Fruit fly (Drosophila melanogaster) whole organism, pupa: ENCODE measurements around the gene aay.
A peak's percentile ranks its signal among the peaks of the same experiment; 100 is the strongest.

Experiments
- CG10348 ChIP-seq: fragments of 200-800 bp; sonication (Bioruptor generic); IDR thresholded peaks from 2 replicates; pipeline ENCODE4 v1.3.6; 2022; ENCODE audit warnings: missing biosample characterization, missing genetic modification characterization
- CG12605 ChIP-seq: fragments of 200-800 bp; sonication (Bioruptor generic); IDR thresholded peaks from 2 replicates; pipeline ENCODE4 v1.3.6; 2022; ENCODE audit warnings: missing biosample characterization, missing genetic modification characterization
- CG13204 ChIP-seq: fragments of 200-800 bp; sonication (Bioruptor generic); optimal IDR thresholded peaks from 2 replicates; lab custom pipeline; 2018; ENCODE audit warnings: missing biosample characterization, mild to moderate bottlenecking, missing genetic modification characterization, moderate library complexity
- CG14655 ChIP-seq: fragments of 200-800 bp; sonication (Bioruptor generic); optimal IDR thresholded peaks from 3 replicates; lab custom pipeline; 2017; ENCODE audit warnings: mild to moderate bottlenecking, missing biosample characterization, missing genetic modification reagents, missing genetic modification characterization
- CG15710 ChIP-seq: fragments of 200-800 bp; sonication (Bioruptor generic); optimal IDR thresholded peaks from 2 replicates; lab custom pipeline; 2018; ENCODE audit warnings: missing biosample characterization, mild to moderate bottlenecking, missing genetic modification characterization, moderate library complexity
- CG17806 ChIP-seq: fragments of 200-800 bp; sonication (Bioruptor generic); optimal IDR thresholded peaks from 2 replicates; lab custom pipeline; 2018; ENCODE audit warnings: missing biosample characterization, mild to moderate bottlenecking, missing genetic modification characterization, moderate library complexity
- CG32121 ChIP-seq: fragments of 200-800 bp; sonication (Bioruptor generic); IDR thresholded peaks from 2 replicates; pipeline ENCODE4 v1.3.6; 2022; ENCODE audit warnings: missing biosample characterization, missing genetic modification characterization
- CG34367 ChIP-seq: fragments of 200-800 bp; sonication (Bioruptor generic); optimal IDR thresholded peaks from 2 replicates; lab custom pipeline; 2018; ENCODE audit warnings: missing biosample characterization, mild to moderate bottlenecking, missing genetic modification characterization
- CG4496 ChIP-seq: fragments of 200-800 bp; sonication (Bioruptor generic); IDR thresholded peaks from 3 replicates; pipeline ENCODE4 v1.3.6; 2022; ENCODE audit warnings: missing biosample characterization, missing genetic modification characterization
- CG8159 ChIP-seq: fragments of 200-800 bp; sonication (Bioruptor generic); optimal IDR thresholded peaks from 3 replicates; lab custom pipeline; 2018; ENCODE audit warnings: missing biosample characterization, mild to moderate bottlenecking, missing genetic modification characterization, moderate library complexity
- CG8301 ChIP-seq: fragments of 200-800 bp; sonication (Bioruptor generic); optimal IDR thresholded peaks from 2 replicates; lab custom pipeline; 2018; ENCODE audit warnings: missing biosample characterization, mild to moderate bottlenecking, missing genetic modification characterization
- CG9948 ChIP-seq: fragments of 200-800 bp; sonication (Bioruptor generic); optimal IDR thresholded peaks from 2 replicates; lab custom pipeline; 2018; ENCODE audit warnings: missing biosample characterization, mild to moderate bottlenecking, missing genetic modification characterization, moderate library complexity
- D1 ChIP-seq: fragments of 200-800 bp; sonication (Bioruptor generic); optimal IDR thresholded peaks from 2 replicates; lab custom pipeline; 2018; ENCODE audit warnings: missing biosample characterization, mild to moderate bottlenecking, missing genetic modification characterization, moderate library complexity
- EcR ChIP-seq: fragments of 200-800 bp; sonication (Bioruptor generic); optimal IDR thresholded peaks from 3 replicates; lab custom pipeline; 2019; ENCODE audit warnings: missing biosample characterization, missing genetic modification characterization, mild to moderate bottlenecking, moderate library complexity, missing genetic modification reagents
- Ets98B ChIP-seq: fragments of 200-800 bp; sonication (Bioruptor generic); IDR thresholded peaks from 2 replicates; pipeline ENCODE4 v1.3.6; 2022; ENCODE audit warnings: missing biosample characterization, missing genetic modification characterization
- Pif1A ChIP-seq: fragments of 200-800 bp; sonication (Bioruptor generic); optimal IDR thresholded peaks from 3 replicates; lab custom pipeline; 2016; ENCODE audit warnings: missing biosample characterization, missing genetic modification characterization
- Pif1B ChIP-seq: fragments of 200-800 bp; sonication (Bioruptor generic); optimal IDR thresholded peaks from 3 replicates; lab custom pipeline; 2016; ENCODE audit warnings: missing biosample characterization, missing genetic modification characterization
- Snoo ChIP-seq: fragments of 200-800 bp; sonication (Bioruptor generic); optimal IDR thresholded peaks from 3 replicates; lab custom pipeline; 2017; ENCODE audit warnings: missing biosample characterization, mild to moderate bottlenecking, missing genetic modification characterization, inconsistent platforms
- fd96Ca ChIP-seq: fragments of 200-800 bp; sonication (Bioruptor generic); IDR thresholded peaks from 3 replicates; pipeline ENCODE4 v1.3.6; 2022; ENCODE audit warnings: missing biosample characterization, missing genetic modification characterization
- gl ChIP-seq: fragments of 200-800 bp; sonication (Bioruptor generic); optimal IDR thresholded peaks from 2 replicates; lab custom pipeline; 2018; ENCODE audit warnings: missing biosample characterization, mild to moderate bottlenecking, missing genetic modification characterization
- rn ChIP-seq: fragments of 200-800 bp; sonication (Bioruptor generic); IDR thresholded peaks from 2 replicates; pipeline ENCODE4 v1.3.6; 2022; ENCODE audit warnings: missing biosample characterization, missing genetic modification characterization

The aay gene

DNA sequence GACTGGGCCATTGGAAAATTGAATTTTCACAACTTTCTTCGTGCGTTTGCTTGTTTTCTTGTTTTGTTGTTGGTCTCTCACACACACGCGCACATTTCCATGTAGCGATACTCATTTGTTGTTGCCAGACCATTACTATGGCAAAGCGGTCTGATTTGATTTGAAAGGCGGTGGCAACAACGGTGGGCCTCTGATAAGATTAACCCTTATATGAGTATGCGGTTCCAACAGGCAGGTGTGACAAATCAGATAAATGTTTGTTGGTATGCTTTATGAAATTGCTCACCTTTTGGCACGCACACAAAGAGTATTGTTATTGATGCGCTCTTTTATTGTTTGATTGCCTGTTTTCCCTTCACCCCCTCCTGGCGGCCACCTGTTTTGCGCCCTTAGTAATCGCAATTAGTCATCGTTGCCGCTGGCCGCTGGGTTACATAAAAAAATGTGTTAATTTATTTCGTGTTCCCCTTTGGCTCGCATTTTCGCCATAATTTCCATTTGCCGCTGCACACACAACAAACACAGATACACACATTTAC, 24.3 kb downstream of the aay start:
- TF ChIP-seq Ets98B (GFP tag; lab: Robert Waterston, UW) (peak; percentile 5; the same call in 1 of the 2 replicates), CG12605 (GFP tag; lab: Robert Waterston, UW) (peak; percentile 23; the same call in 1 of the 2 replicates), fd96Ca (GFP tag; lab: Robert Waterston, UW) (0 out of 3 replicates have a peak, but pooled peaks have one; percentile 27), Pif1B (GFP tag; lab: Kevin White, UChicago) (no peak), CG14655 (GFP tag; lab: Kevin White, UChicago) (no peak), CG15710 (tag; lab: Kevin White, UChicago) (no peak), CG32121 (0 out of 2 replicates have a peak, but pooled peaks have one; percentile 7), CG10348 (GFP tag; lab: Robert Waterston, UW) (no peak), CG4496 (0 out of 3 replicates have a peak, but pooled peaks have one; percentile 37), CG9948 (tag; lab: Kevin White, UChicago) (no peak), CG13204 (GFP tag; lab: Kevin White, UChicago) (no peak), EcR (GFP tag; lab: Kevin White, UChicago) (no peak), gl (tag; lab: Kevin White, UChicago) (no peak), rn (no peak)

DNA sequence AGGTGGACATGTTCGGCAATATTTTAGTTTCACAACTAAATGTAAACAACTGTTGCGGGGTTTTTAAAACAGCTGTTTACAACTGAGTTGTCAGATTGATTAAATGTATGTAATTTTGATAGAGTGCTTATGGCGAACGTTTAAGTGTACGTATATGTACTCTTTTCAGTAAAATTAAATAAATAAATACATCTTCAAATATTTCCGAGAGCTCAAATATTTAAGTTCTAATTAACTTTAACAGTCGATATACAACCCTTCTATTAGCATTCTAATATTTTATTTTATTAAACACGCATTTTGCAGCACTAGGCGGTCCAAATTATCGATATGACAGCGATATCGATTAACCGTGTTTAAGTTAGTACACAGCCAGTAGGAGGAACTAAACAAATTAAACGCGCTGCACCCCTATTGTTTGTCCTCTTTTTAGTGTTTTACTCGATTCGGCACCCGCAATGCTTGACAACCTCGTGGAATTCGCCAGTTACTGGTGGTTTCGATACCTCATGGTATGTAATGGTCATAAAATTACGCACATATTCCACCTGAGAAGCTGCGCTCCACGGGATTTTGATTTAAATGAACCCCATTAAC, 28.6 kb downstream of the aay start, which contains the start of the genes CG3448 and ghi:
TSS of gene CG3448 (minus strand) at position 51 of the 597 bp plus-strand sequence.
TSS of gene ghi (plus strand) at position 355 of the 597 bp plus-strand sequence.
- TF ChIP-seq CG8301, result peak; percentile 45
- no peak for TF ChIP-seq CG12605 (GFP tag; lab: Robert Waterston, UW)
- TF ChIP-seq gl (tag; lab: Kevin White, UChicago), result peak; percentile 22
- peak; percentile 20 for TF ChIP-seq CG15710 (tag; lab: Kevin White, UChicago)
- TF ChIP-seq CG34367 (tag; lab: Kevin White, UChicago), result no peak
- peak; percentile 51; the same call in 1 of the 2 replicates for TF ChIP-seq CG32121
- TF ChIP-seq CG9948 (tag; lab: Kevin White, UChicago), result peak; percentile 44
- no peak for TF ChIP-seq CG10348 (GFP tag; lab: Robert Waterston, UW)
- no peak for TF ChIP-seq CG14655 (GFP tag; lab: Kevin White, UChicago)
- TF ChIP-seq EcR (GFP tag; lab: Kevin White, UChicago), result no peak
- peak; percentile 51 for TF ChIP-seq Ets98B (GFP tag; lab: Robert Waterston, UW)
- TF ChIP-seq Pif1B (GFP tag; lab: Kevin White, UChicago), result peak; percentile 50
- peak; percentile 46 for TF ChIP-seq Snoo (tag; lab: Kevin White, UChicago)
- TF ChIP-seq fd96Ca (GFP tag; lab: Robert Waterston, UW), result no peak
- TF ChIP-seq CG13204 (GFP tag; lab: Kevin White, UChicago), result no peak
- no peak for TF ChIP-seq D1 (tag; lab: Kevin White, UChicago)
- TF ChIP-seq Pif1A (GFP tag; lab: Kevin White, UChicago), result peak; percentile 62
- TF ChIP-seq CG8159 (tag; lab: Kevin White, UChicago), result peak; percentile 67
- peak; percentile 52 for TF ChIP-seq CG17806 (tag; lab: Kevin White, UChicago)
- TF ChIP-seq CG4496, result peak; percentile 68; the same call in 2 of the 3 replicates
- 0 out of 2 replicates have a peak, but pooled peaks have one; percentile 11 for TF ChIP-seq rn

DNA sequence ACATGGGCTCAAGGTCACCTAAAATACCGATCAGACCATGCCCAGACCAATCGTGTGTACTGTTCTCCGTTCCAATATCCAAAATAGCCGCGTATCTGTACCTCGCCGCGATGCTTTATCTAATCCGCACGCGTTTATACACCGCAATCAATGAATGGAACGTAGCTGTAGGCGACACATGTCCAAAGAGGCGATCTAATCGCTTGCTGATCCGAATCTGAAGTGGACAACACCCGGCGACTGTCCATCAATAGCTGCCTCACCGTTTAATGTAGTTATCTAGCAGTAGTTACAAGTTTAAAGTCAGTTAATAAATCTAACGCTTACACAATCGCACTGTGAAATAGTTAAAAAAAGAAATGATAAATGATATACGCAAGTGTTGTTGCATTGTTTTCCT, 29.4 kb downstream of the aay start:
- TF ChIP-seq CG4496 (0 out of 3 replicates have a peak, but pooled peaks have one; percentile 6), CG10348 (GFP tag; lab: Robert Waterston, UW) (no peak)

- TF ChIP-seq CG4496, result 0 out of 3 replicates have a peak, but pooled peaks have one; percentile 19
- TF ChIP-seq fd96Ca (GFP tag; lab: Robert Waterston, UW), result no peak
- TF ChIP-seq, all 21 proteins: peak for 1
These were observed 32.9 kb downstream of the aay start, which contains the start of the genes phol and CG3552 for dm6 chr3L:9455819-9456388. phol (minus strand) TSS chr3L:9456281. CG3552 (plus strand) TSS chr3L:9456318.

DNA sequence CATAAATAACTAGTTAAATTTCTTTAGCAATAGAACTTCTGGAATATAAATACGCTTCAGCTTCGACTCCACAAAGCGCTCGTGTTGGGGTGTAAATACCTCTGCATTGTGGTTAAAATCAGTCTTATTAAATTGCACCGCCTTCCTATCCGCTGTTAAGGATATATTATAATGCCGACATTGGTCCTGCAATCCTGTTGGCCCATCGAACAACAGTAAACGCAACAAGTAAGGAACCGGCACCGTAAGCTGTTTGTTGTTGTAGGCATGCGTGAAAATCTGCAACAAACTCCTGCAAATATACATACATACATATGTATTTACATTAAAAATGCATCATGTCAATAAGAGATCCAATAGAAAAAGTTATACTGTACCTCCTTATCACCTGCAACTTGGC, 33.3 kb downstream of the aay start:
- TF ChIP-seq CG9948 (tag; lab: Kevin White, UChicago) (no peak), EcR (GFP tag; lab: Kevin White, UChicago) (no peak), fd96Ca (GFP tag; lab: Robert Waterston, UW) (no peak), gl (tag; lab: Kevin White, UChicago) (no peak), CG10348 (GFP tag; lab: Robert Waterston, UW) (no peak), CG14655 (GFP tag; lab: Kevin White, UChicago) (no peak), D1 (tag; lab: Kevin White, UChicago) (no peak), CG15710 (tag; lab: Kevin White, UChicago) (no peak), CG17806 (tag; lab: Kevin White, UChicago) (no peak), CG12605 (GFP tag; lab: Robert Waterston, UW) (no peak), CG8301 (no peak), Pif1B (GFP tag; lab: Kevin White, UChicago) (no peak), CG32121 (no peak), Pif1A (GFP tag; lab: Kevin White, UChicago) (no peak), CG4496 (no peak), Ets98B (GFP tag; lab: Robert Waterston, UW) (no peak)
